Worm (Caenorhabditis elegans) whole organism, early embryonic: ENCODE results near the gene mvb-12.
A peak's percentile ranks its signal among the peaks of the same experiment; 100 is the strongest.

Source experiments
- B0310.2 ChIP-seq: sonication (generic microtip); optimal IDR thresholded peaks from 2 replicates; lab custom pipeline; 2016; ENCODE audit warnings: mild to moderate bottlenecking, missing genetic modification characterization, missing compliant biosample characterization
- F13C5.2 ChIP-seq: sonication (generic microtip); optimal IDR thresholded peaks from 2 replicates; lab custom pipeline; 2017; ENCODE audit warnings: mild to moderate bottlenecking, missing genetic modification characterization, inconsistent platforms, missing compliant biosample characterization
- aly-1 ChIP-seq: sonication (generic microtip); optimal IDR thresholded peaks from 2 replicates; lab custom pipeline; 2016; ENCODE audit warnings: missing genetic modification characterization, missing compliant biosample characterization
- ama-1 ChIP-seq: fragments of 150-350 bp; optimal IDR thresholded peaks from 2 replicates; lab custom pipeline; 2014
- ceh-13 ChIP-seq: fragments of 200-800 bp; sonication (Bioruptor generic); optimal IDR thresholded peaks from 2 replicates; lab custom pipeline; 2018; ENCODE audit warnings: mild to moderate bottlenecking, missing genetic modification characterization, missing compliant biosample characterization
- ceh-36 ChIP-seq: sonication (generic microtip); optimal IDR thresholded peaks from 2 replicates; lab custom pipeline; 2016; ENCODE audit warnings: missing genetic modification characterization, inconsistent platforms, missing compliant biosample characterization
- ets-7 ChIP-seq: sonication (generic microtip); optimal IDR thresholded peaks from 2 replicates; lab custom pipeline; 2016; ENCODE audit warnings: missing genotype, missing genetic modification characterization, missing compliant biosample characterization
- flt-1 ChIP-seq: fragments of 200-800 bp; sonication (Bioruptor generic); IDR thresholded peaks from 2 replicates; pipeline ENCODE4 v1.3.6; 2022; ENCODE audit warnings: missing genetic modification characterization, missing compliant biosample characterization
- hmbx-1 ChIP-seq: sonication (generic microtip); optimal IDR thresholded peaks from 2 replicates; lab custom pipeline; 2016; ENCODE audit warnings: mild to moderate bottlenecking, missing genetic modification characterization, missing compliant biosample characterization
- hmg-4 ChIP-seq: fragments of 200-800 bp; sonication (Bioruptor generic); optimal IDR thresholded peaks from 2 replicates; lab custom pipeline; 2018; ENCODE audit warnings: mild to moderate bottlenecking, missing genetic modification characterization, missing compliant biosample characterization
- hnd-1 ChIP-seq: sonication (generic microtip); optimal IDR thresholded peaks from 2 replicates; lab custom pipeline; 2016; ENCODE audit warnings: missing genetic modification characterization, missing compliant biosample characterization
- pes-1 ChIP-seq: fragments of 200-800 bp; sonication (Bioruptor generic); IDR thresholded peaks from 2 replicates; pipeline ENCODE4 v1.3.6; 2022; ENCODE audit warnings: missing genetic modification reagents, missing genetic modification characterization, missing compliant biosample characterization
- scrt-1 ChIP-seq: fragments of 200-800 bp; sonication (Bioruptor generic); IDR thresholded peaks from 2 replicates; pipeline ENCODE4 v1.3.6; 2022; ENCODE audit warnings: missing genetic modification characterization, missing compliant biosample characterization
- sea-1 ChIP-seq: fragments of 200-800 bp; sonication (Bioruptor generic); conservative IDR thresholded peaks from 2 replicates; pipeline ENCODE4 v1.3.6; 2022; ENCODE audit warnings: missing genetic modification characterization, missing compliant biosample characterization
- tbx-11 ChIP-seq: fragments of 200-800 bp; sonication (Bioruptor generic); IDR thresholded peaks from 2 replicates; pipeline ENCODE4 v1.3.6; 2022; ENCODE audit warnings: missing genetic modification characterization, missing compliant biosample characterization
- tbx-37 ChIP-seq: fragments of 200-800 bp; sonication (Bioruptor generic); conservative IDR thresholded peaks from 2 replicates; pipeline ENCODE4 v1.3.6; 2022; ENCODE audit warnings: missing genetic modification reagents, missing genetic modification characterization, missing compliant biosample characterization
- tra-4 ChIP-seq: sonication (generic microtip); optimal IDR thresholded peaks from 2 replicates; lab custom pipeline; 2017; ENCODE audit warnings: missing genetic modification characterization, missing compliant biosample characterization

mvb-12 gene

DNA sequence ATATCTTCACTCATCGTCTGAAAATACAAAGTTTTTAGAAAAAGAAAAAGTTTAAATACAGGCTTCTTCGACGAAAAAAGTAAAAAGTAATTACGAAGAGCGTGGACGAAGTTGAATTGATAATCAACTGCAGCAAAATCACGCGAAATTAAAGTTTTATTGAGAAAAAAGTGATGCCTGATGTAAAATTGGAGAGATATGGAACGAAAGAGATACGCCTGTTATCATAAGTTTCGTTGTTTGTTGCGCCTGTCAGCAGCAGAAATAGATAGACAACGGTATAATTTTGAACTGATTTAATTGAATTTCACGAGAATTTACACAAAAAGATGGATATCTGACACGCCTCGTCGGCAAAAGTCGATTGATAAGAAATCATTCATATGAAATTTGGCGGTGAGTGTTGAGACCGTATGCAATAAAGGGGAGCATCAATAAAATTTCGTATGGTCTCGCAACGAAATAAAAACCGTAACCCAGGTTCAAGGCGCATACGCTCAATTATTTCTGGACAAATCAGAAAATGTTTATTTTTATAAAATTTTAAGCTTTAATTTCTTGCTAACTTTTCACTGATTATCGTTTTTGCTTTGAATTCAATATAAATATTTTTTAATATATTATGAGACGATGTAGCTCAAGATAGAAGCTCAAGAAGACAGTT is 918 bp upstream of the mvb-12 start, which contains the start of gene C06A6.4:
TSS of gene C06A6.4 (minus strand) at position 24 of the 664 bp plus-strand sequence.
- no peak for TF ChIP-seq flt-1 (GFP tag; lab: Robert Waterston, UW)
- no peak for TF ChIP-seq tbx-11 (GFP tag; lab: Robert Waterston, UW)
- TF ChIP-seq sea-1 (GFP tag; lab: Robert Waterston, UW), result no peak
- no peak for TF ChIP-seq F13C5.2 (tag; lab: Kevin White, UChicago)
- no peak for TF ChIP-seq pes-1 (GFP tag; lab: Robert Waterston, UW)
- TF ChIP-seq scrt-1 (GFP tag; lab: Robert Waterston, UW), result no peak
- no peak for TF ChIP-seq tra-4 (tag; lab: Kevin White, UChicago)
- no peak for TF ChIP-seq ets-7 (tag; lab: Kevin White, UChicago)
- TF ChIP-seq hmg-4 (GFP tag; lab: Kevin White, UChicago), result no peak
- no peak for TF ChIP-seq aly-1 (tag; lab: Kevin White, UChicago)
- no peak for TF ChIP-seq tbx-37 (GFP tag; lab: Robert Waterston, UW)
- no peak for TF ChIP-seq ceh-36
- TF ChIP-seq ceh-13 (GFP tag; lab: Kevin White, UChicago), result no peak
- no peak for TF ChIP-seq B0310.2 (tag; lab: Kevin White, UChicago)
- TF ChIP-seq ama-1 (lab: Kevin White, UChicago), result no peak
- no peak for TF ChIP-seq hmbx-1 (tag; lab: Kevin White, UChicago)

DNA sequence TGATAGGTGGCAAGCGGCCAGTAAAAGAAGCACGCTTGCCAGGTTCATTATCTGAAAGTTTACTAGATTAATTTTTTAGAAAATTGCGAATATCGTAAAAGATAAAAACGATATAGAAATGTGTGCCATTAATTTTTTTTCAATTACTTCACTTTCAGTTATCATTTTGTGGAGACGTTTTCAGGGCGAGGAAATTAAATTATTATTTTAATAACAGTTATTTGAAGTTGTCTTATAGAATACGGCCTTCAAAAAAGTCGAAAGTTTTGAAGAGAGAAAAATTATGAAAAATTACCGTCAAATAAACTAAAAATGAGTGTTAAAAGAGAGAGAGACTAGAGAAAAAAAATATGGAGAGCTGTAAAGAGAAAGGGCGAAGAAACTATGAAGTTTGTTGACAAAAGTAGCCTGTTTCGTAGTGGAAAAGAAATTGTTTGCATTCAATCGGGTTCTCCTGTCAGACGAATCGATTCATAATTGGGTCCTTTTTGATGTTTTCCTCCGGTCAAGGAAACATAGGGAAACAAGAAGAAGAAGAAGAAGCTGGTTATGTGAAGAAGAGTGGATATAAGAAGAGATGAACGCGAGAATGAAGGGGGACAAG is 4.4 kb downstream of the mvb-12 start, which contains the start of gene erp-44.2:
TSS of gene erp-44.2 (minus strand) at position 51 of the 604 bp plus-strand sequence.
- TF ChIP-seq tbx-11 (GFP tag; lab: Robert Waterston, UW) (no peak), ama-1 (lab: Kevin White, UChicago) (no peak), tbx-37 (GFP tag; lab: Robert Waterston, UW) (no peak), hmg-4 (GFP tag; lab: Kevin White, UChicago) (no peak), sea-1 (GFP tag; lab: Robert Waterston, UW) (no peak), hnd-1 (tag; lab: Kevin White, UChicago) (no peak), pes-1 (GFP tag; lab: Robert Waterston, UW) (no peak), tra-4 (tag; lab: Kevin White, UChicago) (no peak), ets-7 (tag; lab: Kevin White, UChicago) (no peak), ceh-13 (GFP tag; lab: Kevin White, UChicago) (no peak), hmbx-1 (tag; lab: Kevin White, UChicago) (no peak)

DNA sequence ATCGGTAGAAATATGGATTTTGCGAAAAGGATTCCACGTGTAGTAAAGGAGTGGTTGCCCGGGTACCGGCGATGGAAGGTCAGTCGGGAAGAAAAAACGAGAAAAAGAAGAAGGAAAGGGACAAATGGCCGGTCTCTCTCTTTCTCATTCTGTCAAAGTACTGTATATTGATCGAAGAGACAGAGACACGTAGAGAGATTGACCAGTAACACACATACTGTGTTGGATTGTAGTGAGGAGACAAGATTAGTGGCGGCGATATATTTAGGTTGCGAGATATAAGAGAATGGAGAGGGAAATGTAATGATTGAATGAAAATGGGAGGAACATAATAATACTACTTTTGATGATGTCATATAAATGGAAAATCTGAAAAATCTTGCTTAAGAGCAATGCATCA is 5.7 kb downstream of the mvb-12 start:
- TF ChIP-seq hmg-4 (GFP tag; lab: Kevin White, UChicago) (peak; percentile 51), ets-7 (tag; lab: Kevin White, UChicago) (no peak)

DNA sequence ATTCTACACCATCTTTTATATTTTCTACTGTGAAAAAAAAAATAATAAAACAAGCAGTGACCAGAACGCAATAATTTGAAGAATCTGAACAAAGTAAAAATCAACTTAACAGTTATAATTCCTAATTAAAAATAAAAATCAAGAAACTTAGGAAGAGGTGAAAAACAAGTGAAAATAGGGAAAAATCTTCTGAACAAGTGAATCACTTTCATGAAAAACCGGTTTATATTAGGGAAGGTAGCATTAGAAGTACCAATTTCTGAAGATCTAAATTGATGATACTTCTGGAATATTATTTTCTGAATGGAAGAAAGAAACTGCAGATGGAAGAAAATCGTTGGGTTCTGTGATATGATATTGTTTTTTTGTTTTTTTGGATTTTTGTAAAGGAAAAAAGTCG is 6.2 kb downstream of the mvb-12 start:
- TF ChIP-seq pes-1 (GFP tag; lab: Robert Waterston, UW) (no peak), tbx-11 (GFP tag; lab: Robert Waterston, UW) (no peak), F13C5.2 (tag; lab: Kevin White, UChicago) (no peak), aly-1 (tag; lab: Kevin White, UChicago) (no peak), ama-1 (lab: Kevin White, UChicago) (no peak), flt-1 (GFP tag; lab: Robert Waterston, UW) (no peak), hmg-4 (GFP tag; lab: Kevin White, UChicago) (no peak), ceh-36 (no peak), hnd-1 (tag; lab: Kevin White, UChicago) (no peak), B0310.2 (tag; lab: Kevin White, UChicago) (no peak), sea-1 (GFP tag; lab: Robert Waterston, UW) (no peak), ets-7 (tag; lab: Kevin White, UChicago) (no peak)

DNA sequence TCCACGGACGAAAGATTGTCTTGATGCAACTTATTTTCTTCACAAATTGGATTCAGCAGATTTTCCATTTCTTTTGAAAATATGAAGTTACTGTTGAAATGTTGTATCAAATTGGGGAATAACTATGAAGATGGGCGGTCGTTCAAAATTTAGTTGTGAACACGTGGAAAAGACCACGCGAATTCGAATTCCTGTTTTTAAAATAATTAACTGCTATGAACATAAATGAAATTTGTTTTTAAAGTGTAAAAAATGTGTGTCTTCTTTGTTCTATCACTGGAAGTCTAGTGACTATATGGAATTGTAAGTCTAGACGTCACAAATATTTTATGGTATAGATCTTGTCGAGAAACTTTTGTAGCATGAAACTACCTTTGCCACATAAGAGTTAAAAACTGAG is 8.1 kb downstream of the mvb-12 start, which contains the start of gene C06A6.7:
TSS of gene C06A6.7 (minus strand) at position 101 of the 400 bp plus-strand sequence.
- no peak for TF ChIP-seq ama-1 (lab: Kevin White, UChicago)

DNA sequence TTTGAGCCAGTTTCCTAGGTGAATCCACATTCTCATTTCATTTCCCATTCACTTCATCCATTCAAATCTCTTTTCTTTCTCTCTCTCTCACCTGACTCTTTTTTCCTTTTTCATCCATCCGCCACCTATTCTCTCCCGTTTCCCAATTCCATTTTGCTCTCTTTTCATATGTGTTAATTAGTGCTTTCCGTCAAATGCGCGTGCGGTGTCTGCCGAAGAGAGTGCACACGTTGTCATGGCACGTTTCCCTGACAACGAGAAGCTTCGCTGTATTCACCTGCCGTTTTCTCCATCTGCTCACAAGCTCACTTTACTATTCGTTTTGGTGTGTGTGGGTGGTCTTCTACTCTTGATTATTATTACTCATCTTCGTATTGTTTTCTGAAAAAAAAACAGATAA is 9.6 kb downstream of the mvb-12 start:
- TF ChIP-seq ceh-36 (no peak), ets-7 (tag; lab: Kevin White, UChicago) (no peak), tra-4 (tag; lab: Kevin White, UChicago) (no peak), tbx-37 (GFP tag; lab: Robert Waterston, UW) (no peak), hmg-4 (GFP tag; lab: Kevin White, UChicago) (no peak), pes-1 (GFP tag; lab: Robert Waterston, UW) (no peak), hmbx-1 (tag; lab: Kevin White, UChicago) (no peak), ceh-13 (GFP tag; lab: Kevin White, UChicago) (no peak), flt-1 (GFP tag; lab: Robert Waterston, UW) (no peak), tbx-11 (GFP tag; lab: Robert Waterston, UW) (no peak), sea-1 (GFP tag; lab: Robert Waterston, UW) (no peak), F13C5.2 (tag; lab: Kevin White, UChicago) (no peak), hnd-1 (tag; lab: Kevin White, UChicago) (no peak), scrt-1 (GFP tag; lab: Robert Waterston, UW) (no peak), ama-1 (lab: Kevin White, UChicago) (no peak), aly-1 (tag; lab: Kevin White, UChicago) (no peak), B0310.2 (tag; lab: Kevin White, UChicago) (no peak)

DNA sequence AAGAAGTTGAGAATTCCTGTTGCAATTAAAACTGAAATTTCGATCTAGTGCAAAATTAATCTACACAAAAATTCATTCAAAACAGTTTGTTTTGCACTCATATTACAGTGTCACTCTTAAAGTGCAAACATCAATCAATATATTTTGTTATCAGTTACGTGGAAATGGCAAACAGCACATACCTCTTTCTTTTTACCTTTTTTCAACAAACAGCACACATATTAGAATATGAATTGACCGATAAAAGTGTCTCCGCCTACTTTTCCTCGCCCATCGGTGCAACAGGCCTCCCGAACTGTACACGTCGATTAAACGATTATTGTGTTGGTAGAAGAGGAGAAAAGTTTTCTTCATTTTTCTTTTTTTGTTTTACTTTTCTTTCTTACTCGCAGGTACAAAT is 10.9 kb downstream of the mvb-12 start:
- TF ChIP-seq tbx-11 (GFP tag; lab: Robert Waterston, UW) (no peak), tra-4 (tag; lab: Kevin White, UChicago) (no peak), ets-7 (tag; lab: Kevin White, UChicago) (no peak), scrt-1 (GFP tag; lab: Robert Waterston, UW) (no peak), B0310.2 (tag; lab: Kevin White, UChicago) (no peak), hmg-4 (GFP tag; lab: Kevin White, UChicago) (no peak), tbx-37 (GFP tag; lab: Robert Waterston, UW) (no peak)
